Fruit fly (Drosophila melanogaster) Kc167 (cell line): ENCODE data around the gene Tango9.

ENCODE experiments used
- Myc ChIP-seq: fragments of >200 bp; optimal IDR thresholded peaks from 2 replicates; lab custom pipeline; 2017; ENCODE audit warnings: missing external identifiers
- Sin3A ChIP-seq: fragments of >200 bp; optimal IDR thresholded peaks from 2 replicates; lab custom pipeline; 2018; ENCODE audit warnings: missing external identifiers
- h ChIP-seq: fragments of >200 bp; optimal IDR thresholded peaks from 3 replicates; lab custom pipeline; 2018; ENCODE audit warnings: missing external identifiers
- insv ChIP-seq: fragments of >200 bp; optimal IDR thresholded peaks from 3 replicates; lab custom pipeline; 2018; ENCODE audit warnings: missing external identifiers
- psq ChIP-seq: fragments of >200 bp; optimal IDR thresholded peaks from 2 replicates; lab custom pipeline; 2017; ENCODE audit warnings: missing external identifiers
- ttk ChIP-seq: sonication (Bioruptor generic); optimal IDR thresholded peaks from 2 replicates; lab custom pipeline; 2017; ENCODE audit warnings: missing external identifiers

dm6 chr3R:11967262-11968029, 7.3 kb downstream of the Tango9 start, which contains the start of the genes CG12213 and GC1:
- TF ChIP-seq h (lab: Kevin White, UChicago) (no peak), Sin3A (lab: Kevin White, UChicago) (no peak), psq (lab: Kevin White, UChicago) (no peak), Myc (lab: Kevin White, UChicago) (no peak), ttk (lab: Kevin White, UChicago) (no peak), insv (no peak)
